Worm (Caenorhabditis elegans): ENCODE measurements around the gene irld-48.

DNA sequence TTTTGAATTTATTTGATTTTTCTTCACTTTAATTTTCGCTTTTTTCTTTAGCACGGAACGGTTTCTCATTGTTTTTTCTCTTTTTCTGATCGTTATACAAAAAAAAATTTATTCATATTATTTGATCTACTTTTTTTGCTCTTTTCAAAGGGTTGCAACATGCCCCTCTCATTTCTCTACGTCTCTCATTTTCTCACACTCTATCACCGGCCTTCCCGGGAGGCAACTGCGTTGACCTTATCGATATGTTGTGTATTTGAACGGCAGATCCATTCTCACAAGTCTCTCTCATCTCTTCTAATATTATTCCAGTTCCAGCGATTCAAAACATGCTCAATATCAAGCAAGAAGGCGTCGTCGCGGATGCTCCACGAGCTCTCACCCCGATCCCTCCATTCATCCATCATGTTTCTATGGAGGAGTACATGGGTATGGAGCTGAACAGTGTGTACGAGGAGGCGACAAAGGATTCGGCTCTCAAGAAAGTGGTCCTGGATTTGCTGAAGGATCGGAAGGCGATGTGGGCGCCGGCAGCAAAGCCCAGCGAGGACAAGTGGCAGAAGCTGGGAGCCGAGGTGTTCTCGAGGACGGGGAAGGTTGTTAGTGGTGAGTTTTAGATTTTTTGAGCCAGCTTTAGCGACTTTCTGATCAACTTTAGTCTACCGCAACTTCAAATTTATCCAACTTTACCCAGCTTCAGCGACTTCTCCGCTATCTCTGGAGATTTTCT, 44.8 kb downstream of the irld-48 start, which contains the start of gene lido-9:
- TF ChIP-seq unc-62 (GFP tag; optimal IDR thresholded peaks at IDR 0.05) (no peak), nhr-28 (tag; optimal IDR thresholded peaks at IDR 0.05) (no peak), ces-1 (GFP tag; optimal IDR thresholded peaks at IDR 0.05) (no peak), elt-1 (tag; optimal IDR thresholded peaks at IDR 0.05; ENCODE audit: borderline replicate concordance, insufficient read depth) (no peak), tbx-8 (GFP tag; optimal IDR thresholded peaks at IDR 0.05) (no peak), elt-3 (tag; optimal IDR thresholded peaks at IDR 0.05) (no peak), nhr-237 (tag; optimal IDR thresholded peaks at IDR 0.05) (no peak), mls-2 (tag; optimal IDR thresholded peaks at IDR 0.05) (no peak), lin-13 (tag; optimal IDR thresholded peaks at IDR 0.05) (no peak), pha-4 (tag; optimal IDR thresholded peaks at IDR 0.05) (no peak), zip-8 (tag; optimal IDR thresholded peaks at IDR 0.05) (no peak), drap-1 (GFP tag; optimal IDR thresholded peaks at IDR 0.05) (no peak), nhr-12 (tag; optimal IDR thresholded peaks at IDR 0.05) (no peak), blmp-1 (tag; optimal IDR thresholded peaks at IDR 0.05) (no peak)

Measured in whole organism, mixed stage, embryonic.